Worm (Caenorhabditis elegans): Measurements from ENCODE around the gene pqn-92.

pqn-92 gene

DNA sequence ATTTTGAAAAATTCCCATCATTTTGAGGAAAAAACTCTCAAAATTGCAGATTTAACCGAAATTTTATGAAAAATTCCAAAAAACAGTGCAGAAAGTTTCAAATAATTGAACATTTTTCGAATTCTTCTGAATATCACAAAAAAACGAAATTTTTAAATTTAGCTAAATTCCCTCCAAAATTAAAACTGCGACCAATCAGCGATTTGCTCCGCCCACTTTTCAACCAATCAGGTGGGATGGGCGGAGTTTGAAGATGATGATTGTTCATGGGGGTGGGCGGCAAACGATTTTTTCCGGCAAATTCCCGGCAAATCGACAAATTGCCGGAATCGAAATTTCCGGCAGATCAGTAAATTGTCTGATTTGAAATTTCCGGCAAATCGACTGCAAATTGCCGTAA, 26.7 kb downstream of the pqn-92 start:
- TF ChIP-seq unc-39 (tag; optimal IDR thresholded peaks at IDR 0.05) = no peak
- no peak for TF ChIP-seq hlh-1 (tag; optimal IDR thresholded peaks at IDR 0.05)
- no peak for TF ChIP-seq cnd-1 (tag; optimal IDR thresholded peaks at IDR 0.05)
- TF ChIP-seq mls-2 (tag; optimal IDR thresholded peaks at IDR 0.05) = no peak
- no peak for TF ChIP-seq mep-1 (tag; optimal IDR thresholded peaks at IDR 0.05)
- TF ChIP-seq M03D4.4 (tag; optimal IDR thresholded peaks at IDR 0.05) = no peak
- no peak for TF ChIP-seq nhr-76 (tag; optimal IDR thresholded peaks at IDR 0.05)
- no peak for TF ChIP-seq lin-13 (tag; optimal IDR thresholded peaks at IDR 0.05)
- no peak for TF ChIP-seq ceh-43 (GFP tag; optimal IDR thresholded peaks at IDR 0.05)
- no peak for TF ChIP-seq elt-3 (tag; optimal IDR thresholded peaks at IDR 0.05)

DNA sequence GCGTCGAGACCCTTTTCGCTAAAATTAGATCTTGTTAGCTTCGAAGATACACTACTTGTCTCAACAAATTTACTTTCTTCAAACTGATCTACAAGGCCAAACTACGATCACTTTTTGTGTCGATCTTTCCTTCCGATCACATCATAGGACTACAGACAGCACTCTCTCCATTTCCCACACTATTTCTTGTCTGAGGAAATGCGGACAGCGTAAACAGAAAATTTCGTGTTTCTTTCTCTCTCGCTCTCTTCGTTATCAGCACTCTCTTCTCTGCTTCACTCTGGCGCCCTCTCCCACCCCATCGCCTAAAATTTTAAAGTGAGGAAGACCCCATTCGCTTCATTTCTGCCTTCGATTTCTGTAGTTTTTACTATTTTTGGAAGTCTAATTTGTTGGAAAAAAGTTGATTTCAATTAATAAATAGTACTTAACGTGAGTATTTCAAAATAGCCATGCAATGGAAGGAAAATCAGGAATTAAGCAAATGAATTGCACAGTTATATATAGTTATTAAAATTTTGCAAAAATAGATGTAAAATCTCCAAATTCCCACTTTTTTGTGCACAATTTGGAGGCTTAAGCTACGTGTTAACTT, 27.9 kb downstream of the pqn-92 start:
- TF ChIP-seq mls-2 (tag; optimal IDR thresholded peaks at IDR 0.05) (no peak), ceh-83 (GFP tag; optimal IDR thresholded peaks at IDR 0.05) (no peak), elt-1 (tag; optimal IDR thresholded peaks at IDR 0.05; ENCODE audit: borderline replicate concordance, insufficient read depth) (peak; percentile 51), elt-3 (tag; optimal IDR thresholded peaks at IDR 0.05) (peak; percentile 1), tbx-8 (GFP tag; optimal IDR thresholded peaks at IDR 0.05) (no peak), ham-2 (GFP tag; optimal IDR thresholded peaks at IDR 0.05) (no peak), mab-5 (tag; optimal IDR thresholded peaks at IDR 0.05) (no peak), mep-1 (tag; optimal IDR thresholded peaks at IDR 0.05) (no peak), pha-4 (tag; optimal IDR thresholded peaks at IDR 0.05) (peak; percentile 1), ces-1 (GFP tag; optimal IDR thresholded peaks at IDR 0.05) (peak; percentile 45), unc-120 (tag; optimal IDR thresholded peaks at IDR 0.05; ENCODE audit: poor library complexity, severe bottlenecking) (peak; percentile 25), unc-62 (GFP tag; optimal IDR thresholded peaks at IDR 0.05) (peak; percentile 7)

DNA sequence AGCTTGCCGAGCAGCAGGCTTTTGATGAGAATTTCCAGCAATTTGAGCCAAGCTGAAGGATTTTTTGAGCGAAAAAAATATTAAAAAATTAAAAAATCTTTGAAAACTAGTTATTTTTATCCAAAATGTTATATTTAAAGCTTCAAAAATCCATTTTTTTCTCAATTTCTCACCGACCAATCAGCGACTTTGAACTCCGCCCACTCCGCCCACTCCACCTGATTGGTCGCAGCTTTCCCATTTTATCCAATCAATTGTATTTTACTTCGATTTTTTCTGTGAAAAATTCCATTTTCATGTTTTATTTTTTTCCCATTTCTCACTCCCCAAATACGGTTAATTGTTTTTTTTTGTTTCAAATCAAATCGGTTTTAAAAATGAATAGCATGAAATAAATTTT, 37.4 kb downstream of the pqn-92 start:
- no peak for TF ChIP-seq blmp-1 (tag; optimal IDR thresholded peaks at IDR 0.05)
- TF ChIP-seq hlh-1 (tag; optimal IDR thresholded peaks at IDR 0.05) = no peak
- TF ChIP-seq lin-32 (GFP tag; optimal IDR thresholded peaks at IDR 0.05) = no peak
- no peak for TF ChIP-seq cnd-1 (tag; optimal IDR thresholded peaks at IDR 0.05)
- no peak for TF ChIP-seq pha-4 (tag; optimal IDR thresholded peaks at IDR 0.05)
- TF ChIP-seq bed-3 (GFP tag; optimal IDR thresholded peaks at IDR 0.05) = no peak
- TF ChIP-seq ham-2 (GFP tag; optimal IDR thresholded peaks at IDR 0.05) = no peak

DNA sequence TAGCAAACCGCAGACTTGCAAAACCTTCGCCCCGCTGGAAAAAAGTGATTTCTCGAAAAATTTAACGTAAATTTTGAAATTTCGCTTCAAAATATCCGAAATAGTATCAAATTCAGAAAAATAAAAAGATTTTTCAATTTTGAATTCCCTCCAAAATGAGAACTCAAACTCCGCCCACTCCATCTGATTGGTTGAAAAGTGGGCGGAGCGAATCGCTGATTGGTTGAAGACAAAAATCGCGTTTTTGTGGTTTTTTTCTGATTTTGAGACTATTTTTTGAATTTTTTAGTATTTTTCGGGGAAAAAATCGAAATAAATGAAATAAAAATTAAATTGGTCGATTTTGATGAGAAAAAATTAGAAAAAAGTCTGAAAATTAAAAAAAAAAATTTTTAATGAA, 41.4 kb downstream of the pqn-92 start:
- TF ChIP-seq M03D4.4 (tag; optimal IDR thresholded peaks at IDR 0.05) (no peak), mep-1 (tag; optimal IDR thresholded peaks at IDR 0.05) (no peak), unc-39 (tag; optimal IDR thresholded peaks at IDR 0.05) (no peak), lin-13 (tag; optimal IDR thresholded peaks at IDR 0.05) (no peak), sem-2 (GFP tag; optimal IDR thresholded peaks at IDR 0.05) (no peak)

DNA sequence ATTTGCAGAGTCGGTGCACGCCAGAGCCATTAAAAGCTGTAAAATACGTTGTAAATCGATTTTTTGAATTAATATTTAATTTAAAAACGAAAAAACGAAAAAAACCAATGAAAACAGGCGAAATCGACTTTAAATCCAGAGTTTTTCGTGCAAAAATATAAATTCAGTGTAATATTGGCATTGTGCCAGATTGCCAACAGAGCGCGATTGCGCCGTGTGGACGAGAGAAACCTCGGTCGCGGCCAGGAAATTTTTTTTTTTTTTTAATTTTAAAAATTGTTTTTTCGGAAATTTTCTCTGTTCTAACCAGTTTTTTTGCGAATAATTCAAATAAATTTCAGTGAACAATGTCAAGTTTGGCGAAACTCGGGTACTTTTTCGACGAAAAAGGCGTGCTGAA, 43.7 kb downstream of the pqn-92 start, which contains the start of the genes pph-4.1 and Y75B8A.31:
pph-4.1 (minus strand) TSS at position 36 of the 400 bp plus-strand sequence.
Y75B8A.31 (plus strand) TSS at position 342 of the 400 bp plus-strand sequence.
- TF ChIP-seq flh-1 (GFP tag; optimal IDR thresholded peaks at IDR 0.05) (no peak), snpc-4 (tag; optimal IDR thresholded peaks at IDR 0.05) (no peak), ces-1 (GFP tag; optimal IDR thresholded peaks at IDR 0.05) (peak; percentile 61), tbx-8 (GFP tag; optimal IDR thresholded peaks at IDR 0.05) (no peak), pha-4 (tag; optimal IDR thresholded peaks at IDR 0.05) (peak; percentile 72), ceh-83 (GFP tag; optimal IDR thresholded peaks at IDR 0.05) (no peak), sptf-1 (tag; optimal IDR thresholded peaks at IDR 0.05) (peak; percentile 75), drap-1 (GFP tag; optimal IDR thresholded peaks at IDR 0.05) (no peak), hlh-1 (tag; optimal IDR thresholded peaks at IDR 0.05) (peak; percentile 14), mls-2 (tag; optimal IDR thresholded peaks at IDR 0.05) (peak; percentile 9), nhr-237 (tag; optimal IDR thresholded peaks at IDR 0.05) (peak; percentile 40), nhr-12 (tag; optimal IDR thresholded peaks at IDR 0.05) (no peak), unc-62 (GFP tag; optimal IDR thresholded peaks at IDR 0.05) (no peak), ceh-39 (tag; optimal IDR thresholded peaks at IDR 0.05) (peak; percentile 33), nhr-28 (tag; optimal IDR thresholded peaks at IDR 0.05) (no peak), lsy-2 (tag; optimal IDR thresholded peaks at IDR 0.05) (peak; percentile 74), nhr-2 (tag; optimal IDR thresholded peaks at IDR 0.05) (no peak), blmp-1 (tag; optimal IDR thresholded peaks at IDR 0.05) (no peak), elt-1 (tag; optimal IDR thresholded peaks at IDR 0.05; ENCODE audit: borderline replicate concordance, insufficient read depth) (no peak), unc-120 (tag; optimal IDR thresholded peaks at IDR 0.05; ENCODE audit: poor library complexity, severe bottlenecking) (peak; percentile 1), elt-3 (tag; optimal IDR thresholded peaks at IDR 0.05) (no peak), zip-8 (tag; optimal IDR thresholded peaks at IDR 0.05) (no peak), mep-1 (tag; optimal IDR thresholded peaks at IDR 0.05) (peak; percentile 82), ztf-11 (tag; optimal IDR thresholded peaks at IDR 0.05) (no peak), unc-39 (tag; optimal IDR thresholded peaks at IDR 0.05) (no peak), lin-13 (tag; optimal IDR thresholded peaks at IDR 0.05) (peak; percentile 62)
